Worm (Caenorhabditis elegans) whole organism, late embryonic: ENCODE data around the gene F55C12.19.

Experiments used
- C38D4.7 ChIP-seq: fragments of 200-800 bp; sonication (Bioruptor generic); optimal IDR thresholded peaks from 2 replicates; lab custom pipeline; 2018; ENCODE audit warnings: mild to moderate bottlenecking, missing genetic modification characterization, moderate library complexity, missing compliant biosample characterization
- K02D7.2 ChIP-seq: sonication (generic microtip); optimal IDR thresholded peaks from 2 replicates; lab custom pipeline; 2017; ENCODE audit warnings: mild to moderate bottlenecking, missing genetic modification characterization, missing compliant biosample characterization
- K09A11.1 ChIP-seq: sonication (generic microtip); optimal IDR thresholded peaks from 2 replicates; lab custom pipeline; 2017; ENCODE audit warnings: antibody characterized with exemption, mild to moderate bottlenecking, missing genetic modification characterization, missing compliant biosample characterization; ENCODE audit not compliant: insufficient read depth
- T23F11.4 ChIP-seq: fragments of 200-800 bp; sonication (Bioruptor generic); optimal IDR thresholded peaks from 2 replicates; lab custom pipeline; 2018; ENCODE audit warnings: mild to moderate bottlenecking, missing genetic modification characterization, missing compliant biosample characterization
- Y22D7AL.16 ChIP-seq: sonication (generic microtip); optimal IDR thresholded peaks from 2 replicates; lab custom pipeline; 2016; ENCODE audit warnings: missing genetic modification characterization, missing compliant biosample characterization
- ceh-18 ChIP-seq: sonication (generic microtip); optimal IDR thresholded peaks from 2 replicates; lab custom pipeline; 2016; ENCODE audit warnings: missing genetic modification characterization, missing compliant biosample characterization
- ceh-22 ChIP-seq: sonication (generic microtip); optimal IDR thresholded peaks from 2 replicates; lab custom pipeline; 2017; ENCODE audit warnings: missing biosample characterization, missing genetic modification characterization
- ceh-24 ChIP-seq: sonication (generic microtip); optimal IDR thresholded peaks from 2 replicates; lab custom pipeline; 2016; ENCODE audit warnings: mild to moderate bottlenecking, missing genetic modification characterization, missing compliant biosample characterization
- ceh-34 ChIP-seq: sonication (generic microtip); optimal IDR thresholded peaks from 2 replicates; lab custom pipeline; 2016; ENCODE audit warnings: mild to moderate bottlenecking, missing genetic modification characterization, missing compliant biosample characterization
- ceh-45 ChIP-seq: fragments of 200-800 bp; sonication (Bioruptor generic); IDR thresholded peaks from 2 replicates; pipeline ENCODE4 v1.3.6; 2022; ENCODE audit warnings: missing genetic modification reagents, missing genetic modification characterization, missing compliant biosample characterization
- ceh-6 ChIP-seq: fragments of 200-800 bp; sonication (Bioruptor generic); optimal IDR thresholded peaks from 2 replicates; lab custom pipeline; 2018; ENCODE audit warnings: mild to moderate bottlenecking, missing genetic modification characterization, missing compliant biosample characterization
- ceh-9 ChIP-seq: sonication (generic microtip); optimal IDR thresholded peaks from 2 replicates; lab custom pipeline; 2016; ENCODE audit warnings: mild to moderate bottlenecking, missing genetic modification characterization, inconsistent platforms, missing compliant biosample characterization
- dve-1 ChIP-seq: sonication (generic microtip); optimal IDR thresholded peaks from 2 replicates; lab custom pipeline; 2017; ENCODE audit warnings: antibody characterized with exemption, mild to moderate bottlenecking, missing genetic modification characterization, missing compliant biosample characterization
- elt-2 ChIP-seq: sonication (generic microtip); optimal IDR thresholded peaks from 2 replicates; lab custom pipeline; 2016; ENCODE audit warnings: missing genetic modification reagents, missing genetic modification characterization, missing compliant biosample characterization
- elt-4 ChIP-seq: sonication (generic microtip); optimal IDR thresholded peaks from 2 replicates; lab custom pipeline; 2016; ENCODE audit warnings: missing genetic modification characterization, missing compliant biosample characterization
- eyg-1 ChIP-seq: sonication (generic microtip); optimal IDR thresholded peaks from 2 replicates; lab custom pipeline; 2016; ENCODE audit warnings: missing genotype, missing genetic modification characterization, missing compliant biosample characterization
- fax-1 ChIP-seq: sonication (generic microtip); optimal IDR thresholded peaks from 2 replicates; lab custom pipeline; 2016; ENCODE audit warnings: missing genotype, missing genetic modification characterization, missing compliant biosample characterization
- fkh-10 ChIP-seq: fragments of 150-350 bp; optimal IDR thresholded peaks from 2 replicates; lab custom pipeline; 2014; ENCODE audit warnings: missing biosample characterization, missing genetic modification reagents, missing genetic modification characterization
- fkh-6 ChIP-seq: sonication (generic microtip); optimal IDR thresholded peaks from 2 replicates; lab custom pipeline; 2016; ENCODE audit warnings: missing genetic modification characterization, missing compliant biosample characterization
- hlh-6 ChIP-seq: sonication (generic microtip); optimal IDR thresholded peaks from 2 replicates; lab custom pipeline; 2016; ENCODE audit warnings: missing genotype, missing genetic modification characterization, missing compliant biosample characterization
- lin-11 ChIP-seq: fragments of 200-800 bp; sonication (Bioruptor generic); optimal IDR thresholded peaks from 2 replicates; lab custom pipeline; 2018; ENCODE audit warnings: mild to moderate bottlenecking, missing genetic modification characterization, missing compliant biosample characterization
- madf-2 ChIP-seq: sonication (generic microtip); optimal IDR thresholded peaks from 2 replicates; lab custom pipeline; 2017; ENCODE audit warnings: missing genetic modification characterization, missing compliant biosample characterization
- mec-3 ChIP-seq: sonication (generic microtip); optimal IDR thresholded peaks from 2 replicates; lab custom pipeline; 2016; ENCODE audit warnings: borderline replicate concordance, missing genetic modification characterization, missing compliant biosample characterization
- npax-4 ChIP-seq: sonication (generic microtip); optimal IDR thresholded peaks from 2 replicates; lab custom pipeline; 2016; ENCODE audit warnings: missing genetic modification characterization, missing compliant biosample characterization
- odd-2 ChIP-seq: sonication (generic microtip); optimal IDR thresholded peaks from 2 replicates; lab custom pipeline; 2017; ENCODE audit warnings: antibody characterized with exemption, mild to moderate bottlenecking, missing genetic modification characterization, missing compliant biosample characterization
- pag-3 ChIP-seq: sonication (generic microtip); optimal IDR thresholded peaks from 2 replicates; lab custom pipeline; 2016; ENCODE audit warnings: missing compliant biosample characterization, missing genetic modification characterization, borderline replicate concordance
- pros-1 ChIP-seq: fragments of 150-350 bp; optimal IDR thresholded peaks from 2 replicates; lab custom pipeline; 2014; ENCODE audit warnings: missing biosample characterization, missing genetic modification reagents, missing genetic modification characterization
- syd-9 ChIP-seq: sonication (generic microtip); optimal IDR thresholded peaks from 2 replicates; lab custom pipeline; 2016; ENCODE audit warnings: mild to moderate bottlenecking, missing genetic modification characterization, moderate library complexity, missing compliant biosample characterization
- tbx-7 ChIP-seq: sonication (generic microtip); optimal IDR thresholded peaks from 2 replicates; lab custom pipeline; 2016; ENCODE audit warnings: missing genotype, missing genetic modification characterization, missing compliant biosample characterization
- unc-86 ChIP-seq: sonication (generic microtip); optimal IDR thresholded peaks from 2 replicates; lab custom pipeline; 2016; ENCODE audit warnings: missing genetic modification characterization, missing compliant biosample characterization
- zip-5 ChIP-seq: sonication (generic microtip); optimal IDR thresholded peaks from 2 replicates; lab custom pipeline; 2016; ENCODE audit warnings: missing genetic modification characterization, missing compliant biosample characterization

F55C12.19 gene

DNA sequence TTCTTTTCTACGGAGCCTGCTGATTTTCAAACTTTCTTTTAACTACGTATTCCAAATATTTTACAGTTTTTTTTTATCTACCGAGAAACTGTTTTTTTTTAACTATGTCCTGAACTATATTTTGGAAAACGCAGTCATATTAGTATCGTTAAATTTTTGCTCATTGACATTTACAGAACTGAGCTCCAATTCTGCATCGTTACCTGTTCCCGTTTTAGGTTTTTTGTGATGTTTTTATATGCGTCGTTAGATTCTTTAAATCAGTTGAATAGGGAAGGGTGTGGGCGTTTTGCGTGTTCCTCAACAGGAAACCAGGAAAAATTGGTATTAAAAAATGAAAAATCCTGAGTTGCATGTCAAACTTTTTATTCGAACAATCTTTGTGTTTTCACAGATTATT is 26.9 kb downstream of the F55C12.19 start:
- TF ChIP-seq mec-3 (tag; lab: Kevin White, UChicago) (no peak), syd-9 (no peak), fkh-10 (GFP tag; lab: Kevin White, UChicago) (no peak)

DNA sequence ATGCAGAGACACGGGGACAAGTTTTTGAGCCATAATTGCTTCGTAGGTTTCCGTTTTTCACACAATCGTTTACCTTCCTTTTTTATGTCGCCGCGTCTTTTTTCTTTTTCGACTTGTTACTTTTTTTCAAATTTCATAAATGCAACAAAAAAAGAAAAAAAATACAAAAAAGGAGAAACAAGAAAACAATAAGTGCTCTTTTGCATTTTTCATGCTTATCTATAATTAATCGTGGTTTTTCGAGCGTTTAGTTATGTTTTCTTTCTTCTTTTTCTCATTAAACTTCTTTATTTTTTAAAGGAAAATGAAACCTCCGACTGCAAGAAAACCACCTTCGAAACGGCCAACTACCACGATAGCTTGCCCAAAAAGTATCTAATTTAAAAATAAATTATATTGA is 29.9 kb downstream of the F55C12.19 start, which contains the start of gene F59G1.4:
F59G1.4 (plus strand) TSS at position 301 of the 400 bp plus-strand sequence.
- no peak for TF ChIP-seq zip-5 (tag; lab: Kevin White, UChicago)
- TF ChIP-seq ceh-34, result no peak
- no peak for TF ChIP-seq ceh-24 (tag; lab: Kevin White, UChicago)
- TF ChIP-seq fkh-10 (GFP tag; lab: Kevin White, UChicago), result no peak
- TF ChIP-seq hlh-6 (tag; lab: Kevin White, UChicago), result no peak
- TF ChIP-seq odd-2 (tag; lab: Kevin White, UChicago), result no peak
- TF ChIP-seq tbx-7 (tag; lab: Kevin White, UChicago), result no peak
- TF ChIP-seq K02D7.2 (tag; lab: Kevin White, UChicago), result no peak

DNA sequence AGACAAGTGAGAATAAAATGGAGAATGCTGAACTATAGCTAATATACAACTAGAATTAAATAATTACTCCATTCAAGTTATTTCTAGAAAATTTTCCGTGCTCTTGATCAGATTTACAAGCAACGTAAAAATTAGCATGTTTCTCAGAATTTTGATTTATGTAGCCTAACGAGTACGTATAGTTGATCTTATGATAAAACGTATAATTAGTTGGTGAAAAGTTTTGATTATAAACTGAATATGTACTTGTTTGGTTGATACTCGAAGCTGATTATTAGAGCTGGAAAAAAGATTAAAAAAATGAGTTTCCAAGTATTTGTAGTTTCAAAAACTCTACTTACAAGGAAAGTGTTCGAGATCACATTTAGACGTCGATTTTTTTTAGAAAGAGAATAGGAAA is 30.6 kb downstream of the F55C12.19 start:
- no peak for TF ChIP-seq ceh-6 (GFP tag; lab: Kevin White, UChicago)
- TF ChIP-seq fkh-10 (GFP tag; lab: Kevin White, UChicago), result no peak
- no peak for TF ChIP-seq elt-4 (tag; lab: Kevin White, UChicago)
- TF ChIP-seq mec-3 (tag; lab: Kevin White, UChicago), result no peak
- TF ChIP-seq lin-11 (tag; lab: Kevin White, UChicago), result no peak
- TF ChIP-seq pros-1 (tag; lab: Kevin White, UChicago), result no peak
- TF ChIP-seq K02D7.2 (tag; lab: Kevin White, UChicago), result no peak
- TF ChIP-seq madf-2 (tag; lab: Kevin White, UChicago), result no peak
- no peak for TF ChIP-seq unc-86 (tag; lab: Kevin White, UChicago)
- no peak for TF ChIP-seq ceh-34
- no peak for TF ChIP-seq K09A11.1 (tag; lab: Kevin White, UChicago)
- no peak for TF ChIP-seq ceh-22
- no peak for TF ChIP-seq ceh-45 (GFP tag; lab: Robert Waterston, UW)

DNA sequence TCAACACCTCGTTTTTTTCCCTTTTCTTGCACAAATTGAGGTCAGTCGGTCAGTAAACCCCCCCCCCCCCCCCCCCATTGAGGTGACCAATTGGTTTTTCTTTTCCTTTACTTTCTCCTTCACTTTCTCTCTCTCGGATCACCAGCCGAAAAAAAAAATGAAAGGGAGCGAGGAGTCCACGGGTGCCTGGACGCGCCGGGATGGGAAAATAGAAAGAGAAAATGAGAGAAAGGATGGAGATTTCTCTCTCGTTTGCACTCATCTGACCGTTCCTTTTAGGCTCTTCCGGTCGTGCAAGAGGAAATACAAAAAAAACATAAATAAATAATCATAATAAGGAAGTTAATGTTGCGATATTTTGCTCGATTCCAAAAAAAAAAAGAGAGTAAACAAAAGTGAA is 33.1 kb downstream of the F55C12.19 start:
- no peak for TF ChIP-seq ceh-18
- no peak for TF ChIP-seq fkh-6 (tag; lab: Kevin White, UChicago)
- TF ChIP-seq C38D4.7, result no peak
- no peak for TF ChIP-seq ceh-9 (tag; lab: Kevin White, UChicago)
- no peak for TF ChIP-seq elt-2 (tag; lab: Kevin White, UChicago)
- no peak for TF ChIP-seq fkh-10 (GFP tag; lab: Kevin White, UChicago)
- TF ChIP-seq dve-1 (tag; lab: Kevin White, UChicago), result no peak
- TF ChIP-seq eyg-1 (tag; lab: Kevin White, UChicago), result no peak

DNA sequence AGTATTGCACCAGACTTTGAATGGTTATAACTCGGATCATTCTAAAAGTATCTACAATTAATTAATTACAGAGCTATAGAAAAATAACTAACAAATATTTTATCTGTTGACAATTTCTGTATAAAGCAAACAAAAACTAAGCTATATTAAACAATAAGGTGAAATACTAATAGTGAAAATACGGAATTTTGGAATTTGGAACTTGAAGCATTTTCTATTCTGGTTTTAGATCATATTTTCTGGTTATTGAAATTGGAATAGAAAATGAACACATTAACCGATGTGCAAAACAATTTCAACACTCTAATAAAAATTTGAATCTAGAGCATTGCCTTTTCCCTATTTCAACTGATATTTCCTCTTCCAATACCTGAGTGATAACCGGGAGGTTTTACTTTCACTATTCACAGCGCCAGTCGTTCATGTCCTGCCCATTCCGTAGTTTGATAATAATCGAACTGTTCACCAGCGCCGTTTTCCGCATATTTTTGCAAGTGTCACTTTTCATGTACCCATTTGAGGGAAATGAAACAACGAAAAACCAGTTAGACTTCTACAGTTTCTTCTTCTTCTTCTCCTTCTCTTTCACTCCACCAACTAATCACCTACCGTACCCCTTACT is 34.0 kb downstream of the F55C12.19 start:
- no peak for TF ChIP-seq Y22D7AL.16 (tag; lab: Kevin White, UChicago)
- no peak for TF ChIP-seq T23F11.4 (GFP tag; lab: Kevin White, UChicago)
- TF ChIP-seq npax-4, result no peak
- TF ChIP-seq tbx-7 (tag; lab: Kevin White, UChicago), result no peak
- TF ChIP-seq pag-3 (tag; lab: Kevin White, UChicago), result no peak
- no peak for TF ChIP-seq dve-1 (tag; lab: Kevin White, UChicago)
- TF ChIP-seq fax-1 (tag; lab: Kevin White, UChicago), result no peak
